Worm (Caenorhabditis elegans) whole organism, L4 larva: ENCODE results near the gene glb-11.

Experiments used
- T26A8.4 ChIP-seq: fragments of 200-800 bp; sonication (Bioruptor generic); IDR thresholded peaks from 2 replicates; pipeline ENCODE4 v1.3.6; 2022; ENCODE audit warnings: missing genetic modification characterization, missing compliant biosample characterization
- Y48G9A.11 ChIP-seq: fragments of 200-800 bp; sonication (Bioruptor generic); IDR thresholded peaks from 2 replicates; pipeline ENCODE4 v1.3.6; 2022; ENCODE audit warnings: missing genetic modification reagents, missing genetic modification characterization, missing compliant biosample characterization
- Y75B8A.6 ChIP-seq: fragments of 200-800 bp; sonication (Bioruptor generic); IDR thresholded peaks from 2 replicates; pipeline ENCODE4 v1.3.6; 2022; ENCODE audit warnings: missing genetic modification reagents, missing genetic modification characterization, missing compliant biosample characterization
- ZK337.2 ChIP-seq: fragments of 200-800 bp; sonication (Bioruptor generic); IDR thresholded peaks from 2 replicates; pipeline ENCODE4 v1.3.6; 2022; ENCODE audit warnings: missing genetic modification reagents, missing genetic modification characterization, missing compliant biosample characterization
- attf-4 ChIP-seq: sonication (generic microtip); optimal IDR thresholded peaks from 3 replicates; lab custom pipeline; 2017; ENCODE audit warnings: missing biosample characterization, missing genetic modification characterization
- ceh-20 ChIP-seq: fragments of 200-800 bp; sonication (Bioruptor generic); IDR thresholded peaks from 2 replicates; pipeline ENCODE4 v1.3.6; 2022; ENCODE audit warnings: missing genetic modification reagents, missing genetic modification characterization, missing compliant biosample characterization
- ceh-82 ChIP-seq: sonication (generic microtip); optimal IDR thresholded peaks from 2 replicates; lab custom pipeline; 2017; ENCODE audit warnings: missing biosample characterization, missing genetic modification characterization
- ctbp-1 ChIP-seq: fragments of 200-800 bp; sonication (Bioruptor generic); IDR thresholded peaks from 2 replicates; pipeline ENCODE4 v1.3.6; 2022; ENCODE audit warnings: missing genetic modification reagents, missing genetic modification characterization, missing compliant biosample characterization
- dmd-6 ChIP-seq: fragments of 200-800 bp; sonication (Bioruptor generic); IDR thresholded peaks from 2 replicates; pipeline ENCODE4 v1.3.6; 2022; ENCODE audit warnings: missing genetic modification reagents, missing genetic modification characterization, missing compliant biosample characterization
- dpl-1 ChIP-seq: fragments of 150-350 bp; optimal IDR thresholded peaks from 2 replicates; lab custom pipeline; 2014; ENCODE audit warnings: missing biosample characterization, missing genetic modification reagents, missing genetic modification characterization
- dve-1 ChIP-seq: sonication (generic microtip); optimal IDR thresholded peaks from 2 replicates; lab custom pipeline; 2017; ENCODE audit warnings: antibody characterized with exemption, mild to moderate bottlenecking, missing genetic modification characterization, missing compliant biosample characterization; ENCODE audit not compliant: insufficient read depth
- egl-43 ChIP-seq: fragments of 200-800 bp; sonication (Bioruptor generic); IDR thresholded peaks from 2 replicates; pipeline ENCODE4 v1.3.6; 2022; ENCODE audit warnings: missing genetic modification reagents, missing genetic modification characterization, missing compliant biosample characterization
- fkh-10 ChIP-seq: fragments of 150-350 bp; optimal IDR thresholded peaks from 2 replicates; lab custom pipeline; 2014; ENCODE audit warnings: missing biosample characterization, missing genetic modification reagents, missing genetic modification characterization
- hlh-11 ChIP-seq: fragments of 200-800 bp; sonication (Bioruptor generic); optimal IDR thresholded peaks from 2 replicates; lab custom pipeline; 2018; ENCODE audit warnings: mild to moderate bottlenecking, missing genetic modification characterization, missing compliant biosample characterization
- hlh-30 ChIP-seq: sonication (generic microtip); optimal IDR thresholded peaks from 2 replicates; lab custom pipeline; 2017; ENCODE audit warnings: antibody characterized with exemption, mild to moderate bottlenecking, missing genetic modification characterization, missing compliant biosample characterization; ENCODE audit not compliant: insufficient read depth
- hmg-1.1 ChIP-seq: fragments of 200-800 bp; sonication (Bioruptor generic); IDR thresholded peaks from 2 replicates; pipeline ENCODE4 v1.3.6; 2022; ENCODE audit warnings: missing genetic modification reagents, missing genetic modification characterization, missing compliant biosample characterization
- lin-1 ChIP-seq: fragments of 200-800 bp; sonication (Bioruptor generic); IDR thresholded peaks from 2 replicates; pipeline ENCODE4 v1.3.6; 2022; ENCODE audit warnings: missing genetic modification reagents, missing genetic modification characterization, missing compliant biosample characterization
- lin-13 ChIP-seq: fragments of 150-350 bp; optimal IDR thresholded peaks from 2 replicates; lab custom pipeline; 2014; ENCODE audit warnings: missing biosample characterization, missing genetic modification reagents, missing genetic modification characterization
- lir-3 ChIP-seq: sonication (generic microtip); optimal IDR thresholded peaks from 2 replicates; lab custom pipeline; 2016; ENCODE audit warnings: mild to moderate bottlenecking, missing genetic modification characterization, missing compliant biosample characterization
- mdl-1 ChIP-seq, 2 experiments: fragments of 150-350 bp in 1 of 2; sonication (generic microtip) in 1 of 2; optimal IDR thresholded peaks; 2 replicates each; lab custom pipeline; 2014 to 2017; ENCODE audit warnings: missing biosample characterization in 2 of 2, missing genetic modification characterization in 2 of 2
- mep-1 ChIP-seq: fragments of 150-350 bp; sonication (generic microtip); optimal IDR thresholded peaks from 3 replicates; lab custom pipeline; 2014; ENCODE audit warnings: missing biosample characterization, missing genetic modification characterization
- mes-2 ChIP-seq: sonication (generic microtip); optimal IDR thresholded peaks from 2 replicates; lab custom pipeline; 2016; ENCODE audit warnings: missing genotype, mild to moderate bottlenecking, missing genetic modification characterization, missing compliant biosample characterization; ENCODE audit not compliant: poor library complexity, severe bottlenecking
- nhr-10 ChIP-seq: fragments of 150-350 bp; optimal IDR thresholded peaks from 2 replicates; lab custom pipeline; 2014; ENCODE audit warnings: missing biosample characterization, missing genetic modification characterization
- nhr-102 ChIP-seq: sonication (generic microtip); optimal IDR thresholded peaks from 2 replicates; lab custom pipeline; 2016; ENCODE audit warnings: mild to moderate bottlenecking, missing genetic modification characterization, moderate library complexity, missing compliant biosample characterization
- nhr-11 ChIP-seq: fragments of 150-350 bp; optimal IDR thresholded peaks from 2 replicates; lab custom pipeline; 2014; ENCODE audit warnings: missing biosample characterization, missing genetic modification characterization
- nhr-25 ChIP-seq: sonication (generic microtip); optimal IDR thresholded peaks from 2 replicates; lab custom pipeline; 2017; ENCODE audit warnings: missing genetic modification characterization, mild to moderate bottlenecking, missing compliant biosample characterization, antibody characterized with exemption, moderate library complexity, borderline replicate concordance; ENCODE audit not compliant: insufficient read depth
- nhr-28 ChIP-seq: fragments of 150-350 bp; optimal IDR thresholded peaks from 2 replicates; lab custom pipeline; 2014; ENCODE audit warnings: missing biosample characterization, missing genetic modification characterization
- nhr-41 ChIP-seq: fragments of 200-800 bp; sonication (Bioruptor generic); IDR thresholded peaks from 2 replicates; pipeline ENCODE4 v1.3.6; 2022; ENCODE audit warnings: missing genetic modification reagents, missing genetic modification characterization, missing compliant biosample characterization
- nhr-48 ChIP-seq: sonication (generic microtip); optimal IDR thresholded peaks from 2 replicates; lab custom pipeline; 2016; ENCODE audit warnings: mild to moderate bottlenecking, missing genetic modification characterization, missing compliant biosample characterization
- nhr-6 ChIP-seq: fragments of 150-350 bp; optimal IDR thresholded peaks from 2 replicates; lab custom pipeline; 2014; ENCODE audit warnings: missing biosample characterization, missing genetic modification characterization
- rbr-2 ChIP-seq: sonication (generic microtip); optimal IDR thresholded peaks from 2 replicates; lab custom pipeline; 2016; ENCODE audit warnings: missing genotype, missing genetic modification characterization, missing compliant biosample characterization
- set-16 ChIP-seq: fragments of 200-800 bp; sonication (Bioruptor generic); IDR thresholded peaks from 2 replicates; pipeline ENCODE4 v1.3.6; 2022; ENCODE audit warnings: missing genetic modification reagents, missing genetic modification characterization, missing compliant biosample characterization
- skn-1 ChIP-seq: fragments of 150-350 bp; optimal IDR thresholded peaks from 2 replicates; lab custom pipeline; 2014; ENCODE audit warnings: missing biosample characterization, missing genetic modification characterization
- tag-97 ChIP-seq: fragments of 200-800 bp; sonication (Bioruptor generic); IDR thresholded peaks from 2 replicates; pipeline ENCODE4 v1.3.6; 2022; ENCODE audit warnings: missing genetic modification characterization, missing compliant biosample characterization
- unc-130 ChIP-seq: sonication (generic microtip); optimal IDR thresholded peaks from 2 replicates; lab custom pipeline; 2016; ENCODE audit warnings: missing genetic modification reagents, missing genetic modification characterization, missing compliant biosample characterization
- unc-39 ChIP-seq: sonication (generic microtip); optimal IDR thresholded peaks from 2 replicates; lab custom pipeline; 2017; ENCODE audit warnings: missing biosample characterization, missing genetic modification characterization
- unc-62 ChIP-seq, 3 experiments: fragments of 150-350 bp in 1 of 3; sonication (generic microtip); optimal IDR thresholded peaks in 2 of 3; peaks in 1 of 3; 1 replicate in 1 of 3; 2 replicates in 2 of 3; lab custom pipeline; 2014 to 2017; ENCODE audit warnings: missing biosample characterization in 3 of 3, missing genetic modification characterization in 3 of 3, missing genetic modification reagents in 3 of 3, missing genotype in 1 of 3
- vab-7 ChIP-seq: fragments of 200-800 bp; sonication (Bioruptor generic); IDR thresholded peaks from 2 replicates; pipeline ENCODE4 v1.3.6; 2022; ENCODE audit warnings: missing genetic modification reagents, missing genetic modification characterization, missing compliant biosample characterization
- zag-1 ChIP-seq: fragments of 150-350 bp; optimal IDR thresholded peaks from 2 replicates; lab custom pipeline; 2014; ENCODE audit warnings: missing biosample characterization, missing genetic modification characterization
- zip-2 ChIP-seq: fragments of 150-350 bp; optimal IDR thresholded peaks from 2 replicates; lab custom pipeline; 2014; ENCODE audit warnings: missing biosample characterization, missing genetic modification characterization

The glb-11 gene

ce11 chrIII:4010168-4010567 is 18.2 kb upstream of the glb-11 start:
- peak; percentile 40 for TF ChIP-seq mes-2 (tag; lab: Kevin White, UChicago)
- peak; percentile 40 for TF ChIP-seq set-16
- TF ChIP-seq Y48G9A.11 (GFP tag; lab: Robert Waterston, UW): no peak
- peak in 1 of 2 experiments; percentile 98 for TF ChIP-seq unc-62 (GFP tag; optimal IDR thresholded peaks at IDR 0.05 in 1 of 2; lab: Kevin White, UChicago)
- no peak for TF ChIP-seq unc-62 (tag; optimal IDR thresholded peaks at IDR 0.05; lab: Kevin White, UChicago)
- peak; percentile 33; the same call in 1 of the 2 replicates for TF ChIP-seq egl-43 (GFP tag; lab: Robert Waterston, UW)
- TF ChIP-seq hmg-1.1: 0 out of 2 replicates have a peak, but pooled peaks have one; percentile 8
- no peak for TF ChIP-seq ceh-20
- peak; percentile 46 for TF ChIP-seq hlh-11
- TF ChIP-seq nhr-28: peak; percentile 1
- 0 out of 2 replicates have a peak, but pooled peaks have one; percentile 17 for TF ChIP-seq vab-7
- TF ChIP-seq, all 104 proteins: peak for 8

DNA sequence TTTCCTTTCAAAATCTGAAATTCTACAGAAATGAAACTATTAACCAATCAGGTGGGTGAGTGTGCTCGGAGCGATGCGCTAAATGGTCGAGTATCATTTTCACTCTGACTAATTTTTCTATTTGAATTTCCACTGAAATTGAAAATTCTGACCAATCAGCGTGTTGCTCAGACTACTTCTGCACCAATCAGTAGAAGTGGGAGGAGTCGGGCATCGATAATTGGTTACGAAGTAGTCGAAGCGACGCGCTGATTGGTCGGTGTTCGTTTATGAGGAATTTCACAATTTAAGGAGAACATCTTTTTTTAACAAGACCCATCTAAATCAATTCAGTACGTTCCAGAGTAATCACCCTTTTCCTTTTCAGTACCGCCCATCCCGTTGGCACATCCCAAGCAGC is 17.2 kb upstream of the glb-11 start:
- TF ChIP-seq ZK337.2 (GFP tag; lab: Robert Waterston, UW): no peak
- peak in 1 of 2 experiments; percentile 61 for TF ChIP-seq unc-62 (GFP tag; optimal IDR thresholded peaks at IDR 0.05 in 1 of 2; lab: Kevin White, UChicago)
- no peak for TF ChIP-seq unc-62 (tag; optimal IDR thresholded peaks at IDR 0.05; lab: Kevin White, UChicago)

DNA sequence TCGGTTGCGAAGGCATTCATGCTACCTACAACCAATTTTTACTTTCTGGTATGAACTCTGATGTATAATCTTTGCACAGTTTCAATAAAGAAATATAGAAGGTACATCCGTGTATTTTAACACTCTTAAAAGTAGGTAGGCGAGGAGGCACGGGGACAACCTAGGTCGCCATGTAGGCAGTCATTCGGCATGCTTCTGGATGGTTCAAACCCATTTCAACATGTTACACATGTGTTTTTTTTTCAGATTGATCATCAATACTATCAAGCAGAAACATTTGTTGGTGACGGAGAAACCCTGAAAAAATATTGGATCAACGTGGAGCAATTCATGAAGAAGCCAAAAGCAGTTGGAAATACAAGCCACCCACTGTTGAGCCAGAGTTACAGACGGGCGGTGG is 15.0 kb upstream of the glb-11 start:
- TF ChIP-seq T26A8.4: no peak
- peak in 1 of 2 experiments; percentile 2 for TF ChIP-seq unc-62 (GFP tag; optimal IDR thresholded peaks at IDR 0.05 in 1 of 2; lab: Kevin White, UChicago)
- TF ChIP-seq unc-62 (tag; optimal IDR thresholded peaks at IDR 0.05; lab: Kevin White, UChicago): no peak

DNA sequence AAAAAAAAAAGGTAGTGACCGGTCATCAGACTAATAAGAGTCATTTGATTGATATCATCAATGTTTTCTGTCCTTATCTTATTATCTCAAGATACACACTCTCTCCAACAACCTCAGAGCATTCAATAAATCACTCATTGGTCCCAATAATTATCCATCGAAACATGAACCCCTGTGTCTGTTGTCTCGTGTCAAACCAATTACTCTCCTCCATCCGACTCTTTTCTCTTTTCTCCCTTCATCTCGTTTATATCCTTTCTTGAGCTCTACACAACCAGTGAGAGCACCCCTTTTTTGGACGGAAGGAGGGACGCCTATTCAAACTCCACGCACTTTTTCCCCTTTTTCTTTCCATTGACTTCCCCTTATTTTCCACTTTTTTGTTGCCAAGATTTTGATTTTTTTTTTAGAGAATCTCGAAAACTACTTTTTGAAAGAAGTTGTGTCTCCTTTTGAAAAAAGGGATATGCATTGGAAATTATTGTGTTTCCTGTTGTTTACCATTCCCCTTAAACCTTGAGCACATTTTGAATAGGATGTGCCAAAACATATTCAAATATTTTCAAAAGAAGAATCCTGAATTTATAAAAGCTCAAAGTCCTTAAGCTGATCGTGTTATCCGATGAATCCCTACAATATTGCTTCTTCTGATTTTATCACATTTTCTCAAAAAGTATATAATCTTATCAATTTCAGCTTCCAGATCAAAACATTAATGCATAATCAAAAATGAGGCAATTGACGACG is 13.6 kb upstream of the glb-11 start, which contains the start of gene pxd-1:
TSS of gene pxd-1 (plus strand) at position 697 of the 747 bp plus-strand sequence.
- TF ChIP-seq mdl-1 (tag; optimal IDR thresholded peaks at IDR 0.05; lab: Kevin White, UChicago): peak in 1 of 2 experiments; percentile 25
- no peak for TF ChIP-seq nhr-10 (tag; lab: Kevin White, UChicago)
- peak; percentile 20 for TF ChIP-seq mep-1 (tag; lab: Kevin White, UChicago)
- TF ChIP-seq rbr-2 (tag; lab: Kevin White, UChicago): peak; percentile 25
- peak; percentile 75 for TF ChIP-seq fkh-10 (GFP tag; lab: Kevin White, UChicago)
- 0 out of 2 replicates have a peak, but pooled peaks have one; percentile 23 for TF ChIP-seq dmd-6 (GFP tag; lab: Robert Waterston, UW)
- no peak for TF ChIP-seq lin-1 (GFP tag; lab: Robert Waterston, UW)
- no peak for TF ChIP-seq zag-1 (tag; lab: Kevin White, UChicago)
- peak; percentile 45; the same call in 1 of the 2 replicates for TF ChIP-seq ctbp-1
- peak; percentile 52 for TF ChIP-seq nhr-11 (tag; lab: Kevin White, UChicago)
- peak; percentile 27 for TF ChIP-seq hlh-11
- TF ChIP-seq hlh-30 (tag; lab: Kevin White, UChicago): peak; percentile 54

DNA sequence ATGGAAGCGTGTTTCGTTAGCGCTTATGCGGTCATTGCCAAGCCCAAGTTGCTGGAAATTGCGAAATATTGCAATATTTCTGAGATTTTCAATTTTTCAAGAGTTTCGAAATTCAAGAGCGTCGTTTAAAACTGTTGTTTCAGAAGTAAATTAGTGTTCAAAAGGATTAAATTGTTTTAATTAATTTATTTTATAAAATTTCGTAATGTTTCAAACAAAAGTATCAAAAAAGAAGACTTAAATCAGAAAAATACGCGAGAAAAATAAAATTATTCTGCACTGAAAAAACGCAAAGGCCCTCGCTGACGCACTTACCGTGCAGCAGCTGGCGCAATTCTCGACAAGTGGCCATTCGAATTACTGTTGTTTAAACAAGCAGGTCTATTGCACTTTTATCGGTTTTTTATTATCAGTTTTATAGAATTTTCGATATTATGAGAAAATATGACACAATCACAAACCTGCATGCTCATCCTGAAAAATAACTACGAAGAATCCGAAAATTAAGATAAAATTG is 12.1 kb upstream of the glb-11 start, which contains the start of gene tif-1A:
TSS of gene tif-1A (minus strand) at position 51 of the 517 bp plus-strand sequence.
- TF ChIP-seq dpl-1 (peak; percentile 85), dmd-6 (GFP tag; lab: Robert Waterston, UW) (peak; percentile 88), nhr-102 (tag; lab: Kevin White, UChicago) (peak; percentile 87), unc-39 (tag; lab: Kevin White, UChicago) (no peak), Y75B8A.6 (no peak), lir-3 (tag; lab: Kevin White, UChicago) (no peak), nhr-41 (no peak), ceh-82 (tag; lab: Kevin White, UChicago) (no peak), zip-2 (peak; percentile 72), unc-130 (GFP tag; lab: Kevin White, UChicago) (peak; percentile 11), lin-1 (GFP tag; lab: Robert Waterston, UW) (peak; percentile 79), nhr-48 (tag; lab: Kevin White, UChicago) (peak; percentile 66), dve-1 (tag; lab: Kevin White, UChicago) (peak; percentile 95), tag-97 (GFP tag; lab: Robert Waterston, UW) (no peak), nhr-25 (tag; lab: Kevin White, UChicago) (peak; percentile 40), T26A8.4 (peak; percentile 69), lin-13 (GFP tag; lab: Kevin White, UChicago) (peak; percentile 51), skn-1 (tag; lab: Kevin White, UChicago) (no peak), attf-4 (tag; lab: Kevin White, UChicago) (no peak), nhr-6 (tag; lab: Kevin White, UChicago) (peak; percentile 73)
